Fruit fly (Drosophila melanogaster) whole organism, embryonic: Measurements from ENCODE around the gene CG4951.

Experiments used
- CG10462 ChIP-seq: fragments of 200-800 bp; sonication (Bioruptor generic); optimal IDR thresholded peaks from 2 replicates; lab custom pipeline; 2016; ENCODE audit warnings: missing biosample characterization, missing genetic modification characterization
- CG12299 ChIP-seq: fragments of 200-800 bp; sonication (Bioruptor generic); optimal IDR thresholded peaks from 2 replicates; lab custom pipeline; 2018; ENCODE audit warnings: missing biosample characterization, mild to moderate bottlenecking, missing genetic modification characterization
- CG14441 ChIP-seq: fragments of 200-800 bp; sonication (Bioruptor generic); IDR thresholded peaks from 2 replicates; pipeline ENCODE4 v1.3.6; 2022; ENCODE audit warnings: missing biosample characterization, missing genetic modification characterization
- CG15269 ChIP-seq: fragments of 200-800 bp; sonication (Bioruptor generic); optimal IDR thresholded peaks from 2 replicates; lab custom pipeline; 2018; ENCODE audit warnings: missing biosample characterization, mild to moderate bottlenecking, missing genetic modification characterization, moderate library complexity
- CG15479 ChIP-seq: fragments of 200-800 bp; sonication (Bioruptor generic); optimal IDR thresholded peaks from 3 replicates; lab custom pipeline; 2019; ENCODE audit warnings: missing biosample characterization, mild to moderate bottlenecking, missing genetic modification characterization, moderate library complexity
- CG17328 ChIP-seq: fragments of 200-800 bp; sonication (Bioruptor generic); IDR thresholded peaks from 2 replicates; pipeline ENCODE4 v1.3.6; 2022; ENCODE audit warnings: missing biosample characterization, missing genetic modification characterization
- CG17568 ChIP-seq: fragments of 200-800 bp; sonication (Bioruptor generic); optimal IDR thresholded peaks from 2 replicates; lab custom pipeline; 2018; ENCODE audit warnings: missing biosample characterization, mild to moderate bottlenecking, missing genetic modification characterization, moderate library complexity
- CG18262 ChIP-seq: fragments of 200-800 bp; optimal IDR thresholded peaks from 3 replicates; lab custom pipeline; 2019; ENCODE audit warnings: missing biosample characterization, mild to moderate bottlenecking, missing genetic modification characterization, moderate library complexity
- CG30403 ChIP-seq: fragments of 200-800 bp; sonication (Bioruptor generic); optimal IDR thresholded peaks from 3 replicates; lab custom pipeline; 2016; ENCODE audit warnings: missing biosample characterization, missing genetic modification characterization
- CG30431 ChIP-seq: fragments of 200-800 bp; sonication (Bioruptor generic); optimal IDR thresholded peaks from 2 replicates; lab custom pipeline; 2017; ENCODE audit warnings: missing biosample characterization, missing genetic modification characterization
- CG3065 ChIP-seq: fragments of 200-800 bp; sonication (Bioruptor generic); optimal IDR thresholded peaks from 2 replicates; lab custom pipeline; 2016; ENCODE audit warnings: missing biosample characterization, missing genetic modification characterization
- CG31388 ChIP-seq: fragments of 200-800 bp; sonication (Bioruptor generic); optimal IDR thresholded peaks from 2 replicates; lab custom pipeline; 2016; ENCODE audit warnings: missing biosample characterization, missing genetic modification characterization
- CG3163 ChIP-seq: fragments of 200-800 bp; sonication (Bioruptor generic); optimal IDR thresholded peaks from 3 replicates; lab custom pipeline; 2016; ENCODE audit warnings: missing biosample characterization, missing genetic modification characterization
- CG42726 ChIP-seq: fragments of 200-800 bp; sonication (Bioruptor generic); IDR thresholded peaks from 2 replicates; pipeline ENCODE4 v1.3.6; 2022; ENCODE audit warnings: missing biosample characterization, missing genetic modification characterization; ENCODE audit not compliant: partially characterized antibody
- CG4360 ChIP-seq: fragments of 200-800 bp; sonication (Bioruptor generic); IDR thresholded peaks from 2 replicates; pipeline ENCODE4 v1.3.6; 2022; ENCODE audit warnings: missing biosample characterization, missing genetic modification characterization
- CG6254 ChIP-seq: fragments of 200-800 bp; sonication (Bioruptor generic); optimal IDR thresholded peaks from 3 replicates; lab custom pipeline; 2017; ENCODE audit warnings: mild to moderate bottlenecking, missing biosample characterization, missing genetic modification reagents, missing genetic modification characterization
- CG6813 ChIP-seq: fragments of 200-800 bp; sonication (Bioruptor generic); optimal IDR thresholded peaks from 2 replicates; lab custom pipeline; 2017; ENCODE audit warnings: missing biosample characterization, missing genetic modification characterization, mild to moderate bottlenecking, moderate library complexity, missing genetic modification reagents
- CG6854 ChIP-seq: fragments of 200-800 bp; sonication (Bioruptor generic); optimal IDR thresholded peaks from 3 replicates; lab custom pipeline; 2017; ENCODE audit warnings: missing biosample characterization, mild to moderate bottlenecking, missing genetic modification characterization
- Fer2 ChIP-seq: fragments of 200-800 bp; sonication (Bioruptor generic); optimal IDR thresholded peaks from 2 replicates; lab custom pipeline; 2018; ENCODE audit warnings: missing biosample characterization, mild to moderate bottlenecking, missing genetic modification characterization, moderate library complexity
- Hand ChIP-seq: fragments of 200-800 bp; sonication (Bioruptor generic); optimal IDR thresholded peaks from 2 replicates; lab custom pipeline; 2017; ENCODE audit warnings: mild to moderate bottlenecking, missing biosample characterization, missing genetic modification reagents, missing genetic modification characterization
- Max ChIP-seq: fragments of 200-800 bp; sonication (Bioruptor generic); optimal IDR thresholded peaks from 2 replicates; lab custom pipeline; 2016; ENCODE audit warnings: missing biosample characterization, mild to moderate bottlenecking, missing genetic modification characterization
- Mes4 ChIP-seq: fragments of 200-800 bp; sonication (Bioruptor generic); optimal IDR thresholded peaks from 2 replicates; lab custom pipeline; 2016; ENCODE audit warnings: missing biosample characterization, missing genetic modification characterization
- Opbp ChIP-seq: fragments of 200-800 bp; sonication (Bioruptor generic); IDR thresholded peaks from 3 replicates; pipeline ENCODE4 v1.3.6; 2022; ENCODE audit warnings: missing biosample characterization, missing genetic modification characterization; ENCODE audit not compliant: partially characterized antibody
- Rfx ChIP-seq: fragments of 200-800 bp; sonication (Bioruptor generic); IDR thresholded peaks from 2 replicates; pipeline ENCODE4 v1.3.6; 2022; ENCODE audit warnings: missing biosample characterization, missing genetic modification characterization
- Scr ChIP-seq: fragments of 200-800 bp; sonication (Bioruptor generic); IDR thresholded peaks from 2 replicates; pipeline ENCODE4 v1.3.6; 2022; ENCODE audit warnings: missing biosample characterization, missing genetic modification characterization; ENCODE audit not compliant: partially characterized antibody
- Sox100B ChIP-seq: fragments of 200-800 bp; sonication (Bioruptor generic); optimal IDR thresholded peaks from 3 replicates; lab custom pipeline; 2018; ENCODE audit warnings: missing biosample characterization, mild to moderate bottlenecking, missing genetic modification characterization
- Trl ChIP-seq, 3 experiments: fragments of >200 bp in 2 of 3; fragments of 200-800 bp in 1 of 3; sonication (Bioruptor generic) in 1 of 3; optimal IDR thresholded peaks; 2 replicates in 1 of 3; 3 replicates in 2 of 3; lab custom pipeline; 2016 to 2017; ENCODE audit warnings: missing biosample characterization in 1 of 3, missing genetic modification characterization in 1 of 3
- bbx ChIP-seq: fragments of 200-800 bp; sonication (Bioruptor generic); IDR thresholded peaks from 2 replicates; pipeline ENCODE4 v1.3.6; 2022; ENCODE audit warnings: missing biosample characterization, missing genetic modification characterization; ENCODE audit not compliant: partially characterized antibody
- cad ChIP-seq: fragments of >200 bp; optimal IDR thresholded peaks from 2 replicates; lab custom pipeline; 2017; ENCODE audit warnings: missing biosample characterization, missing genetic modification characterization
- cas ChIP-seq: fragments of 200-800 bp; sonication (Bioruptor generic); IDR thresholded peaks from 2 replicates; pipeline ENCODE4 v1.3.6; 2022; ENCODE audit warnings: missing biosample characterization, missing genetic modification characterization
- cg ChIP-seq: fragments of 200-800 bp; sonication (Bioruptor generic); optimal IDR thresholded peaks from 3 replicates; lab custom pipeline; 2019; ENCODE audit warnings: missing biosample characterization, mild to moderate bottlenecking, missing genetic modification characterization, moderate library complexity
- danr ChIP-seq: fragments of 200-800 bp; sonication (Bioruptor generic); IDR thresholded peaks from 2 replicates; pipeline ENCODE4 v1.3.6; 2022; ENCODE audit warnings: missing biosample characterization, missing genetic modification characterization
- disco-r ChIP-seq: fragments of 200-800 bp; sonication (Bioruptor generic); optimal IDR thresholded peaks from 2 replicates; lab custom pipeline; 2016; ENCODE audit warnings: missing biosample characterization, missing genetic modification characterization
- dysf ChIP-seq: fragments of 200-800 bp; sonication (Bioruptor generic); IDR thresholded peaks from 3 replicates; pipeline ENCODE4 v1.3.6; 2022; ENCODE audit warnings: missing biosample characterization, missing genetic modification characterization
- emc ChIP-seq: fragments of 200-800 bp; sonication (Bioruptor generic); optimal IDR thresholded peaks from 2 replicates; lab custom pipeline; 2016; ENCODE audit warnings: missing biosample characterization, missing genetic modification characterization
- gsb ChIP-seq: fragments of 200-800 bp; sonication (Bioruptor generic); IDR thresholded peaks from 2 replicates; pipeline ENCODE4 v1.3.6; 2022; ENCODE audit warnings: missing biosample characterization, missing genetic modification characterization
- hkb ChIP-seq, 2 experiments: fragments of 200-800 bp in 1 of 2; fragments of >200 bp in 1 of 2; sonication (Bioruptor generic) in 1 of 2; IDR thresholded peaks in 1 of 2; optimal IDR thresholded peaks in 1 of 2; 2 replicates each; pipeline versions ENCODE4 v1.3.6 to Lab custom; 2017 to 2022; ENCODE audit warnings: missing biosample characterization in 1 of 2, missing genetic modification characterization in 1 of 2
- knrl ChIP-seq: fragments of 200-800 bp; sonication (Bioruptor generic); IDR thresholded peaks from 3 replicates; pipeline ENCODE4 v1.3.6; 2022; ENCODE audit warnings: missing biosample characterization, missing genetic modification characterization; ENCODE audit not compliant: partially characterized antibody
- lbe ChIP-seq: fragments of 200-800 bp; sonication (Bioruptor generic); optimal IDR thresholded peaks from 2 replicates; lab custom pipeline; 2016; ENCODE audit warnings: missing biosample characterization, mild to moderate bottlenecking, missing genetic modification characterization
- mirr ChIP-seq: fragments of 200-800 bp; sonication (Bioruptor generic); optimal IDR thresholded peaks from 3 replicates; lab custom pipeline; 2018; ENCODE audit warnings: missing biosample characterization, mild to moderate bottlenecking, missing genetic modification characterization
- nmo ChIP-seq: fragments of 200-800 bp; sonication (Bioruptor generic); optimal IDR thresholded peaks from 2 replicates; lab custom pipeline; 2018; ENCODE audit warnings: missing biosample characterization, mild to moderate bottlenecking, missing genetic modification characterization, moderate library complexity
- oc ChIP-seq: fragments of 200-800 bp; sonication (Bioruptor generic); optimal IDR thresholded peaks from 2 replicates; lab custom pipeline; 2018; ENCODE audit warnings: missing biosample characterization, mild to moderate bottlenecking, missing genetic modification characterization, moderate library complexity
- pita ChIP-seq: fragments of 200-800 bp; sonication (Bioruptor generic); optimal IDR thresholded peaks from 2 replicates; lab custom pipeline; 2017; ENCODE audit warnings: missing biosample characterization, mild to moderate bottlenecking, missing genetic modification characterization
- ranshi ChIP-seq: fragments of 200-800 bp; sonication (Bioruptor generic); IDR thresholded peaks from 2 replicates; pipeline ENCODE4 v1.3.6; 2022; ENCODE audit warnings: missing biosample characterization, missing genetic modification characterization
- salm ChIP-seq: fragments of 200-800 bp; sonication (Bioruptor generic); optimal IDR thresholded peaks from 2 replicates; lab custom pipeline; 2018; ENCODE audit warnings: missing biosample characterization, mild to moderate bottlenecking, missing genetic modification characterization
- sc ChIP-seq, 3 experiments: fragments of >200 bp in 2 of 3; fragments of 200-800 bp in 1 of 3; sonication (Bioruptor generic) in 1 of 3; optimal IDR thresholded peaks; 2 replicates in 2 of 3; 3 replicates in 1 of 3; lab custom pipeline; 2017; ENCODE audit warnings: mild to moderate bottlenecking in 1 of 3, missing biosample characterization in 1 of 3, missing genetic modification characterization in 1 of 3, missing genetic modification reagents in 1 of 3
- sens-2 ChIP-seq: fragments of 200-800 bp; sonication (Bioruptor generic); IDR thresholded peaks from 2 replicates; pipeline ENCODE4 v1.3.6; 2022; ENCODE audit warnings: missing biosample characterization, missing genetic modification characterization
- z ChIP-seq: fragments of 200-800 bp; sonication (Bioruptor generic); IDR thresholded peaks from 3 replicates; pipeline ENCODE4 v1.3.6; 2022; ENCODE audit warnings: missing biosample characterization, missing genetic modification characterization

CG4951 gene

dm6 chr3R:27922673-27923175, 31.2 kb downstream of the CG4951 start, which contains the start of gene RpL4 (continued):
- TF ChIP-seq CG15269 (peak; percentile 81), CG4360 (no peak; the same call in 1 of the 2 replicates), bbx (GFP tag; lab: Robert Waterston, UW) (peak; percentile 27; the same call in 1 of the 2 replicates), emc (GFP tag; lab: Kevin White, UChicago) (peak; percentile 66), cas (peak; percentile 53), CG3065 (GFP tag; lab: Kevin White, UChicago) (peak; percentile 68), CG3163 (GFP tag; lab: Kevin White, UChicago) (peak; percentile 60), Sox100B (peak; percentile 87), Fer2 (peak; percentile 70), Mes4 (GFP tag; lab: Kevin White, UChicago) (peak; percentile 93), cg (GFP tag; lab: Kevin White, UChicago) (no peak), CG17328 (GFP tag; lab: Robert Waterston, UW) (peak; percentile 91), cad (GFP tag; lab: Kevin White, UChicago) (no peak), disco-r (GFP tag; lab: Kevin White, UChicago) (peak; percentile 74), ranshi (GFP tag; lab: Robert Waterston, UW) (peak; percentile 77), lbe (GFP tag; lab: Kevin White, UChicago) (peak; percentile 51), danr (GFP tag; lab: Robert Waterston, UW) (peak; percentile 39; the same call in 1 of the 2 replicates), salm (tag; lab: Kevin White, UChicago) (peak; percentile 76), CG6854 (GFP tag; lab: Kevin White, UChicago) (peak; percentile 83), CG30431 (GFP tag; lab: Kevin White, UChicago) (peak; percentile 76), CG42726 (no peak), CG31388 (GFP tag; lab: Kevin White, UChicago) (peak; percentile 9), Hand (peak; percentile 80), Opbp (GFP tag; lab: Robert Waterston, UW) (0 out of 3 replicates have a peak, but pooled peaks have one; percentile 31), CG12299 (tag; lab: Kevin White, UChicago) (peak; percentile 54), CG30403 (GFP tag; lab: Kevin White, UChicago) (peak; percentile 60), Trl (optimal IDR thresholded peaks at IDR 0.05; lab: Kevin White, UChicago) (no peak), Trl (GFP tag; optimal IDR thresholded peaks at IDR 0.05; lab: Kevin White, UChicago) (peak; percentile 85), gsb (GFP tag; lab: Robert Waterston, UW) (peak; percentile 51; the same call in 1 of the 2 replicates), CG17568 (GFP tag; lab: Kevin White, UChicago) (peak; percentile 90), z (GFP tag; lab: Robert Waterston, UW) (no peak), nmo (GFP tag; lab: Kevin White, UChicago) (peak; percentile 71), CG6813 (GFP tag; lab: Kevin White, UChicago) (peak; percentile 93), CG14441 (GFP tag; lab: Robert Waterston, UW) (peak; percentile 60), pita (GFP tag; lab: Kevin White, UChicago) (no peak), CG6254 (GFP tag; lab: Kevin White, UChicago) (peak; percentile 60), hkb (optimal IDR thresholded peaks at IDR 0.05; lab: Kevin White, UChicago) (no peak), hkb (GFP tag; IDR thresholded peaks at IDR 0.05; lab: Robert Waterston, UW) (peak; percentile 84), sens-2 (peak; percentile 89), CG18262 (tag; lab: Kevin White, UChicago) (peak; percentile 64), knrl (GFP tag; lab: Robert Waterston, UW) (no peak), CG15479 (peak; percentile 35), mirr (GFP tag; lab: Kevin White, UChicago) (peak; percentile 85), sc (optimal IDR thresholded peaks at IDR 0.05; lab: Kevin White, UChicago) (no peak), sc (GFP tag; optimal IDR thresholded peaks at IDR 0.05; lab: Kevin White, UChicago) (peak; percentile 88), Rfx (GFP tag; lab: Robert Waterston, UW) (peak; percentile 91), dysf (GFP tag; lab: Robert Waterston, UW) (peak; percentile 72), Max (peak; percentile 75), CG10462 (GFP tag; lab: Kevin White, UChicago) (peak; percentile 48), Scr (peak; percentile 38; the same call in 1 of the 2 replicates), oc (tag; lab: Kevin White, UChicago) (peak; percentile 44)
